Worm (Caenorhabditis elegans): Measurements from ENCODE around the gene adt-2.

Gene adt-2

ce11 chrX:7569685-7570518 is 16.1 kb upstream of the adt-2 start, which contains the start of gene apy-1:
apy-1 (minus strand) TSS chrX:7569722.
- TF ChIP-seq ztf-4 (tag; optimal IDR thresholded peaks at IDR 0.05), result no peak
- TF ChIP-seq ceh-82 (tag; optimal IDR thresholded peaks at IDR 0.05), result no peak
- no peak for TF ChIP-seq jun-1 (tag; optimal IDR thresholded peaks at IDR 0.05)
- TF ChIP-seq nhr-43 (tag; optimal IDR thresholded peaks at IDR 0.05; ENCODE audit: poor library complexity, severe bottlenecking), result peak; percentile 83
- TF ChIP-seq elt-3 (tag; optimal IDR thresholded peaks at IDR 0.05), result no peak
- TF ChIP-seq nhr-23 (tag; optimal IDR thresholded peaks at IDR 0.05), result peak; percentile 28
- TF ChIP-seq R02D3.7 (tag; optimal IDR thresholded peaks at IDR 0.05), result no peak
- TF ChIP-seq sea-2 (GFP tag; optimal IDR thresholded peaks at IDR 0.05), result no peak
- no peak for TF ChIP-seq fos-1 (tag; optimal IDR thresholded peaks at IDR 0.05)
- peak; percentile 57 for TF ChIP-seq ceh-28 (tag; optimal IDR thresholded peaks at IDR 0.05)
- no peak for TF ChIP-seq egl-27 (tag; optimal IDR thresholded peaks at IDR 0.05)
- TF ChIP-seq zag-1 (tag; optimal IDR thresholded peaks at IDR 0.05), result no peak
- TF ChIP-seq mdl-1 (tag; optimal IDR thresholded peaks at IDR 0.05), result no peak
- no peak for TF ChIP-seq ceh-16 (tag; optimal IDR thresholded peaks at IDR 0.05)
- TF ChIP-seq lsy-12 (tag; optimal IDR thresholded peaks at IDR 0.05), result no peak
- TF ChIP-seq pha-4 (tag; optimal IDR thresholded peaks at IDR 0.05), result peak; percentile 56
- TF ChIP-seq tbx-2 (tag; optimal IDR thresholded peaks at IDR 0.05), result no peak
- peak; percentile 5 for TF ChIP-seq hmg-11 (tag; optimal IDR thresholded peaks at IDR 0.05)
- TF ChIP-seq nhr-11 (tag; optimal IDR thresholded peaks at IDR 0.05), result no peak
- TF ChIP-seq ceh-9 (tag; optimal IDR thresholded peaks at IDR 0.05), result no peak
- TF ChIP-seq elt-2 (tag; optimal IDR thresholded peaks at IDR 0.05), result peak; percentile 82
- no peak for TF ChIP-seq lin-39 (tag; optimal IDR thresholded peaks at IDR 0.05)
- TF ChIP-seq nfya-1 (tag; optimal IDR thresholded peaks at IDR 0.05; ENCODE audit: insufficient read depth), result peak; percentile 33
- TF ChIP-seq elt-1 (tag; optimal IDR thresholded peaks at IDR 0.05), result no peak
- TF ChIP-seq nhr-25 (tag; optimal IDR thresholded peaks at IDR 0.05), result peak; percentile 26
- TF ChIP-seq mml-1 (tag; optimal IDR thresholded peaks at IDR 0.05), result no peak
- TF ChIP-seq snpc-4 (tag; optimal IDR thresholded peaks at IDR 0.05), result peak; percentile 21
- TF ChIP-seq lin-15B (tag; optimal IDR thresholded peaks at IDR 0.05), result no peak
- TF ChIP-seq unc-62 (GFP tag; optimal IDR thresholded peaks at IDR 0.05), result no peak
- no peak for TF ChIP-seq fkh-2 (tag; optimal IDR thresholded peaks at IDR 0.05)
- TF ChIP-seq ama-1 (optimal IDR thresholded peaks at IDR 0.05), result no peak

- TF ChIP-seq ceh-82 (tag; optimal IDR thresholded peaks at IDR 0.05), result no peak
- TF ChIP-seq ztf-4 (tag; optimal IDR thresholded peaks at IDR 0.05), result no peak
Measured at ce11 chrX:7572057-7572456, 14.0 kb upstream of the adt-2 start, which contains the start of gene pcyt-1. pcyt-1 (plus strand) TSS chrX:7572357.

ce11 chrX:7573172-7573571 is 12.8 kb upstream of the adt-2 start:
- TF ChIP-seq tbx-2 (tag; optimal IDR thresholded peaks at IDR 0.05), result no peak
- no peak for TF ChIP-seq fos-1 (tag; optimal IDR thresholded peaks at IDR 0.05)
- TF ChIP-seq R02D3.7 (tag; optimal IDR thresholded peaks at IDR 0.05), result no peak
- no peak for TF ChIP-seq elt-3 (tag; optimal IDR thresholded peaks at IDR 0.05)
- TF ChIP-seq nhr-43 (tag; optimal IDR thresholded peaks at IDR 0.05; ENCODE audit: poor library complexity, severe bottlenecking), result no peak
- no peak for TF ChIP-seq fkh-10 (GFP tag; optimal IDR thresholded peaks at IDR 0.05)
- no peak for TF ChIP-seq ztf-11 (tag; optimal IDR thresholded peaks at IDR 0.05)
- no peak for TF ChIP-seq nhr-76 (tag; optimal IDR thresholded peaks at IDR 0.05)
- TF ChIP-seq egl-27 (tag; optimal IDR thresholded peaks at IDR 0.05), result no peak
- TF ChIP-seq ceh-9 (tag; optimal IDR thresholded peaks at IDR 0.05), result no peak

- TF ChIP-seq snpc-4 (tag; optimal IDR thresholded peaks at IDR 0.05) (no peak), ceh-82 (tag; optimal IDR thresholded peaks at IDR 0.05) (no peak), lsy-12 (tag; optimal IDR thresholded peaks at IDR 0.05) (no peak), fkh-10 (GFP tag; optimal IDR thresholded peaks at IDR 0.05) (no peak), nhr-28 (tag; optimal IDR thresholded peaks at IDR 0.05) (no peak)
Measured at ce11 chrX:7573572-7573628, 12.6 kb upstream of the adt-2 start, which contains the start of the genes unc-98 and F08C6.18. unc-98 (minus strand) TSS chrX:7573619. F08C6.18 (minus strand) TSS chrX:7573628.

- TF ChIP-seq pha-4 (tag; optimal IDR thresholded peaks at IDR 0.05) (peak; percentile 24), nhr-237 (tag; optimal IDR thresholded peaks at IDR 0.05) (no peak), unc-39 (tag; optimal IDR thresholded peaks at IDR 0.05) (no peak)
Measured at ce11 chrX:7573629-7574028, 12.4 kb upstream of the adt-2 start.

Data from whole organism, L3 larva.